Fruit fly (Drosophila melanogaster) whole organism, embryonic: ENCODE measurements around the gene RhoGAP93B.

Experiments
- Abd-B ChIP-seq: fragments of 200-800 bp; sonication (Bioruptor generic); optimal IDR thresholded peaks from 2 replicates; lab custom pipeline; 2018; ENCODE audit warnings: missing biosample characterization, mild to moderate bottlenecking, missing genetic modification characterization, moderate library complexity
- Ada2b ChIP-seq: fragments of 200-800 bp; sonication (Bioruptor generic); IDR thresholded peaks from 2 replicates; pipeline ENCODE4 v1.3.6; 2022; ENCODE audit warnings: missing biosample characterization, missing genetic modification characterization
- Asciz ChIP-seq: fragments of 200-800 bp; sonication (Bioruptor generic); optimal IDR thresholded peaks from 2 replicates; lab custom pipeline; 2017; ENCODE audit warnings: missing biosample characterization, mild to moderate bottlenecking, missing genetic modification characterization, missing genetic modification reagents
- Atf6 ChIP-seq: fragments of 200-800 bp; sonication (Bioruptor generic); IDR thresholded peaks from 2 replicates; pipeline ENCODE4 v1.3.6; 2022; ENCODE audit warnings: missing biosample characterization, missing genetic modification characterization
- B-H1 ChIP-seq: fragments of 200-800 bp; sonication (Bioruptor generic); IDR thresholded peaks from 3 replicates; pipeline ENCODE4 v1.3.6; 2022; ENCODE audit warnings: missing biosample characterization, missing genetic modification characterization
- C15 ChIP-seq: fragments of 200-800 bp; sonication (Bioruptor generic); IDR thresholded peaks from 3 replicates; pipeline ENCODE4 v1.3.6; 2022; ENCODE audit warnings: missing biosample characterization, missing genetic modification characterization
- CG10959 ChIP-seq: fragments of 200-800 bp; sonication (Bioruptor generic); IDR thresholded peaks from 2 replicates; pipeline ENCODE4 v1.3.6; 2022; ENCODE audit warnings: missing biosample characterization, missing genetic modification characterization
- CG11247 ChIP-seq: fragments of 200-800 bp; sonication (Bioruptor generic); IDR thresholded peaks from 2 replicates; pipeline ENCODE4 v1.3.6; 2022; ENCODE audit warnings: missing biosample characterization, missing genetic modification characterization
- CG11504 ChIP-seq: fragments of 200-800 bp; sonication (Bioruptor generic); optimal IDR thresholded peaks from 3 replicates; lab custom pipeline; 2019; ENCODE audit warnings: missing biosample characterization, mild to moderate bottlenecking, missing genetic modification characterization, moderate library complexity
- CG11560 ChIP-seq: fragments of 200-800 bp; sonication (Bioruptor generic); IDR thresholded peaks from 3 replicates; pipeline ENCODE4 v1.3.6; 2022; ENCODE audit warnings: missing biosample characterization, missing genetic modification characterization
- CG12942 ChIP-seq: fragments of 200-800 bp; sonication (Bioruptor generic); optimal IDR thresholded peaks from 3 replicates; lab custom pipeline; 2016; ENCODE audit warnings: missing biosample characterization, missing genetic modification characterization
- CG13296 ChIP-seq: fragments of 200-800 bp; sonication (Bioruptor generic); optimal IDR thresholded peaks from 3 replicates; lab custom pipeline; 2018; ENCODE audit warnings: missing biosample characterization, mild to moderate bottlenecking, missing genetic modification characterization
- CG13624 ChIP-seq: fragments of 200-800 bp; sonication (Bioruptor generic); optimal IDR thresholded peaks from 2 replicates; lab custom pipeline; 2016; ENCODE audit warnings: missing biosample characterization, missing genetic modification characterization
- CG14441 ChIP-seq: fragments of 200-800 bp; sonication (Bioruptor generic); IDR thresholded peaks from 2 replicates; pipeline ENCODE4 v1.3.6; 2022; ENCODE audit warnings: missing biosample characterization, missing genetic modification characterization
- CG14860 ChIP-seq: fragments of 200-800 bp; sonication (Bioruptor generic); IDR thresholded peaks from 3 replicates; pipeline ENCODE4 v1.3.6; 2022; ENCODE audit warnings: missing biosample characterization, missing genetic modification characterization; ENCODE audit not compliant: partially characterized antibody
- CG15073 ChIP-seq: fragments of 200-800 bp; sonication (Bioruptor generic); optimal IDR thresholded peaks from 2 replicates; lab custom pipeline; 2016; ENCODE audit warnings: missing biosample characterization, missing genetic modification characterization
- CG16779 ChIP-seq: fragments of 200-800 bp; sonication (Bioruptor generic); IDR thresholded peaks from 2 replicates; pipeline ENCODE4 v1.3.6; 2022; ENCODE audit warnings: missing biosample characterization, missing genetic modification characterization
- CG1792 ChIP-seq: fragments of 200-800 bp; sonication (Bioruptor generic); optimal IDR thresholded peaks from 2 replicates; lab custom pipeline; 2016; ENCODE audit warnings: missing biosample characterization, missing genetic modification characterization
- CG18619 ChIP-seq: fragments of 200-800 bp; sonication (Bioruptor generic); optimal IDR thresholded peaks from 3 replicates; lab custom pipeline; 2017; ENCODE audit warnings: missing biosample characterization, mild to moderate bottlenecking, missing genetic modification characterization
- CG2712 ChIP-seq: fragments of 200-800 bp; optimal IDR thresholded peaks from 3 replicates; lab custom pipeline; 2019; ENCODE audit warnings: missing biosample characterization, mild to moderate bottlenecking, missing genetic modification characterization, moderate library complexity
- CG30020 ChIP-seq: fragments of 200-800 bp; optimal IDR thresholded peaks from 2 replicates; lab custom pipeline; 2019; ENCODE audit warnings: missing biosample characterization, mild to moderate bottlenecking, missing genetic modification characterization, moderate library complexity
- CG33557 ChIP-seq: fragments of 200-800 bp; sonication (Bioruptor generic); optimal IDR thresholded peaks from 2 replicates; lab custom pipeline; 2019; ENCODE audit warnings: missing biosample characterization, mild to moderate bottlenecking, missing genetic modification characterization, moderate library complexity
- CG34376 ChIP-seq: fragments of 200-800 bp; sonication (Bioruptor generic); optimal IDR thresholded peaks from 2 replicates; lab custom pipeline; 2018; ENCODE audit warnings: missing biosample characterization, mild to moderate bottlenecking, missing genetic modification characterization
- CG5245 ChIP-seq: fragments of 200-800 bp; sonication (Bioruptor generic); optimal IDR thresholded peaks from 3 replicates; lab custom pipeline; 2016; ENCODE audit warnings: missing biosample characterization, missing genetic modification characterization
- CG7963 ChIP-seq: fragments of 200-800 bp; sonication (Bioruptor generic); IDR thresholded peaks from 3 replicates; pipeline ENCODE4 v1.3.6; 2022; ENCODE audit warnings: missing biosample characterization, missing genetic modification characterization; ENCODE audit not compliant: partially characterized antibody
- CG8944 ChIP-seq: fragments of 200-800 bp; sonication (Bioruptor generic); optimal IDR thresholded peaks from 3 replicates; lab custom pipeline; 2016; ENCODE audit warnings: missing biosample characterization, missing genetic modification characterization
- Dad ChIP-seq: fragments of 200-800 bp; sonication (Bioruptor generic); optimal IDR thresholded peaks from 3 replicates; lab custom pipeline; 2016; ENCODE audit warnings: missing biosample characterization, missing genetic modification characterization
- Dek ChIP-seq: fragments of 200-800 bp; sonication (Bioruptor generic); optimal IDR thresholded peaks from 3 replicates; lab custom pipeline; 2019; ENCODE audit warnings: missing biosample characterization, mild to moderate bottlenecking, missing genetic modification characterization, moderate library complexity
- Ets97D ChIP-seq: fragments of 200-800 bp; sonication (Bioruptor generic); optimal IDR thresholded peaks from 3 replicates; lab custom pipeline; 2016; ENCODE audit warnings: missing biosample characterization, missing genetic modification characterization
- Gsc ChIP-seq: fragments of 200-800 bp; sonication (Bioruptor generic); IDR thresholded peaks from 2 replicates; pipeline ENCODE4 v1.3.6; 2022; ENCODE audit warnings: missing biosample characterization, missing genetic modification characterization
- Gug ChIP-seq: fragments of 200-800 bp; sonication (Bioruptor generic); IDR thresholded peaks from 4 replicates; pipeline ENCODE4 v1.3.6; 2022; ENCODE audit warnings: missing biosample characterization, missing genetic modification characterization
- HLH54F ChIP-seq: fragments of 200-800 bp; sonication (Bioruptor generic); optimal IDR thresholded peaks from 3 replicates; lab custom pipeline; 2016; ENCODE audit warnings: missing biosample characterization, missing genetic modification characterization
- Meics ChIP-seq: fragments of 200-800 bp; sonication (Bioruptor generic); optimal IDR thresholded peaks from 2 replicates; lab custom pipeline; 2017; ENCODE audit warnings: missing biosample characterization, mild to moderate bottlenecking, missing genetic modification characterization
- Mes4 ChIP-seq: fragments of 200-800 bp; sonication (Bioruptor generic); optimal IDR thresholded peaks from 2 replicates; lab custom pipeline; 2016; ENCODE audit warnings: missing biosample characterization, missing genetic modification characterization
- Sin3A ChIP-seq: fragments of >200 bp; optimal IDR thresholded peaks from 2 replicates; lab custom pipeline; 2018
- Usf ChIP-seq: fragments of 200-800 bp; sonication (Bioruptor generic); optimal IDR thresholded peaks from 2 replicates; lab custom pipeline; 2017; ENCODE audit warnings: missing genotype, missing biosample characterization, missing genetic modification characterization
- YL-1 ChIP-seq: fragments of 200-800 bp; sonication (Bioruptor generic); optimal IDR thresholded peaks from 3 replicates; lab custom pipeline; 2017; ENCODE audit warnings: missing biosample characterization, mild to moderate bottlenecking, missing genetic modification characterization
- ase ChIP-seq: fragments of 200-800 bp; sonication (Bioruptor generic); IDR thresholded peaks from 3 replicates; pipeline ENCODE4 v1.3.6; 2022; ENCODE audit warnings: missing biosample characterization, missing genetic modification characterization
- bcd ChIP-seq: fragments of 200-800 bp; sonication (Bioruptor generic); optimal IDR thresholded peaks from 2 replicates; lab custom pipeline; 2017; ENCODE audit warnings: missing biosample characterization, mild to moderate bottlenecking, missing genetic modification characterization
- dan ChIP-seq: fragments of 200-800 bp; sonication (Bioruptor generic); IDR thresholded peaks from 2 replicates; pipeline ENCODE4 v1.3.6; 2022; ENCODE audit warnings: missing biosample characterization, missing genetic modification characterization
- dm ChIP-seq: fragments of 200-800 bp; sonication (Bioruptor generic); optimal IDR thresholded peaks from 3 replicates; lab custom pipeline; 2016; ENCODE audit warnings: missing biosample characterization, missing genetic modification characterization
- ems ChIP-seq: fragments of 200-800 bp; sonication (Bioruptor generic); optimal IDR thresholded peaks from 3 replicates; lab custom pipeline; 2016; ENCODE audit warnings: missing biosample characterization, missing genetic modification characterization
- eve ChIP-seq, 2 experiments: fragments of >200 bp; optimal IDR thresholded peaks; 2 replicates each; lab custom pipeline; 2017; ENCODE audit warnings: missing biosample characterization in 2 of 2, missing genetic modification characterization in 2 of 2
- fd102C ChIP-seq: fragments of 200-800 bp; sonication (Bioruptor generic); optimal IDR thresholded peaks from 2 replicates; lab custom pipeline; 2018; ENCODE audit warnings: missing biosample characterization, mild to moderate bottlenecking, missing genetic modification characterization, moderate library complexity
- gce ChIP-seq: fragments of 200-800 bp; sonication (Bioruptor generic); IDR thresholded peaks from 3 replicates; pipeline ENCODE4 v1.3.6; 2022; ENCODE audit warnings: missing biosample characterization, missing genetic modification characterization
- gcm ChIP-seq: fragments of 200-800 bp; sonication (Bioruptor generic); optimal IDR thresholded peaks from 2 replicates; lab custom pipeline; 2019; ENCODE audit warnings: missing biosample characterization, mild to moderate bottlenecking, missing genetic modification characterization, moderate library complexity
- hbn ChIP-seq: fragments of 200-800 bp; sonication (Bioruptor generic); IDR thresholded peaks from 2 replicates; pipeline ENCODE4 v1.3.6; 2022; ENCODE audit warnings: missing biosample characterization, missing genetic modification characterization; ENCODE audit not compliant: partially characterized antibody
- jigr1 ChIP-seq: fragments of 200-800 bp; sonication (Bioruptor generic); IDR thresholded peaks from 3 replicates; pipeline ENCODE4 v1.3.6; 2022; ENCODE audit warnings: missing biosample characterization, missing genetic modification characterization
- org-1 ChIP-seq: fragments of 200-800 bp; sonication (Bioruptor generic); optimal IDR thresholded peaks from 2 replicates; lab custom pipeline; 2017; ENCODE audit warnings: missing biosample characterization, missing genetic modification characterization
- shn ChIP-seq: fragments of 200-800 bp; sonication (Bioruptor generic); optimal IDR thresholded peaks from 3 replicates; lab custom pipeline; 2016; ENCODE audit warnings: missing biosample characterization, missing genetic modification characterization
- slp2 ChIP-seq: fragments of 200-800 bp; sonication (Bioruptor generic); optimal IDR thresholded peaks from 2 replicates; lab custom pipeline; 2016; ENCODE audit warnings: missing biosample characterization, missing genetic modification characterization
- trh ChIP-seq: fragments of 200-800 bp; sonication (Bioruptor generic); optimal IDR thresholded peaks from 2 replicates; lab custom pipeline; 2016; ENCODE audit warnings: missing biosample characterization, missing genetic modification characterization
- vvl ChIP-seq: fragments of 200-800 bp; sonication (Bioruptor generic); IDR thresholded peaks from 2 replicates; pipeline ENCODE4 v1.3.6; 2022; ENCODE audit warnings: missing biosample characterization, missing genetic modification characterization

The RhoGAP93B gene

dm6 chr3R:21140458-21140857 lies 42.8 kb upstream of the RhoGAP93B start, which contains the start of gene SNF4Agamma (continued):
- peak; percentile 42 for TF ChIP-seq Sin3A (lab: Kevin White, UChicago)
- no peak for TF ChIP-seq B-H1 (GFP tag; lab: Robert Waterston, UW)
- TF ChIP-seq Abd-B (GFP tag; lab: Kevin White, UChicago), result peak; percentile 70
- TF ChIP-seq CG14441 (GFP tag; lab: Robert Waterston, UW), result no peak
- TF ChIP-seq CG5245 (GFP tag; lab: Kevin White, UChicago), result no peak
- TF ChIP-seq Mes4, result peak; percentile 0
- no peak for TF ChIP-seq org-1 (GFP tag; lab: Kevin White, UChicago)
- TF ChIP-seq hbn (GFP tag; lab: Robert Waterston, UW), result peak; percentile 63
- no peak for TF ChIP-seq CG34376 (GFP tag; lab: Kevin White, UChicago)
- no peak for TF ChIP-seq CG7963 (GFP tag; lab: Robert Waterston, UW)
- peak; percentile 32 for TF ChIP-seq Dek (tag; lab: Kevin White, UChicago)
- peak; percentile 44; the same call in 2 of the 3 replicates for TF ChIP-seq CG14860 (GFP tag; lab: Robert Waterston, UW)
- peak; percentile 11 for TF ChIP-seq HLH54F (GFP tag; lab: Kevin White, UChicago)
- TF ChIP-seq CG16779 (GFP tag; lab: Robert Waterston, UW), result no peak
- no peak for TF ChIP-seq dan (GFP tag; lab: Robert Waterston, UW)
- no peak for TF ChIP-seq CG11504 (tag; lab: Kevin White, UChicago)
- TF ChIP-seq CG8944 (GFP tag; lab: Kevin White, UChicago), result no peak
- no peak for TF ChIP-seq slp2
- no peak for TF ChIP-seq gce (GFP tag; lab: Robert Waterston, UW)
- TF ChIP-seq CG1792 (GFP tag; lab: Kevin White, UChicago), result no peak
- TF ChIP-seq CG13624, result no peak
- TF ChIP-seq dm (GFP tag; lab: Kevin White, UChicago), result no peak
- no peak for TF ChIP-seq shn (GFP tag; lab: Kevin White, UChicago)
- no peak for TF ChIP-seq bcd (GFP tag; lab: Kevin White, UChicago)
- no peak for TF ChIP-seq CG12942 (GFP tag; lab: Kevin White, UChicago)
- TF ChIP-seq C15 (GFP tag; lab: Robert Waterston, UW), result no peak
- TF ChIP-seq CG10959 (GFP tag; lab: Robert Waterston, UW), result no peak
- TF ChIP-seq Meics, result no peak
- no peak for TF ChIP-seq Ada2b
- TF ChIP-seq trh, result no peak
- TF ChIP-seq CG18619 (GFP tag; lab: Kevin White, UChicago), result no peak
- peak; percentile 41; the same call in 1 of the 2 replicates for TF ChIP-seq Atf6
- TF ChIP-seq CG2712 (tag; lab: Kevin White, UChicago), result peak; percentile 63
- no peak for TF ChIP-seq Asciz (GFP tag; lab: Kevin White, UChicago)
- TF ChIP-seq CG30020 (tag; lab: Kevin White, UChicago), result peak; percentile 16
- no peak for TF ChIP-seq ase
- TF ChIP-seq Gsc, result no peak
- TF ChIP-seq Ets97D (GFP tag; lab: Kevin White, UChicago), result peak; percentile 54
- no peak for TF ChIP-seq gcm (GFP tag; lab: Kevin White, UChicago)
- no peak for TF ChIP-seq CG15073 (GFP tag; lab: Kevin White, UChicago)
- TF ChIP-seq CG11247 (GFP tag; lab: Robert Waterston, UW), result no peak
- 0 out of 2 replicates have a peak, but pooled peaks have one; percentile 37 for TF ChIP-seq vvl (GFP tag; lab: Robert Waterston, UW)
- TF ChIP-seq jigr1 (GFP tag; lab: Robert Waterston, UW), result no peak
- no peak for TF ChIP-seq CG33557 (GFP tag; lab: Kevin White, UChicago)
- no peak for TF ChIP-seq Usf
- no peak for TF ChIP-seq CG13296 (GFP tag; lab: Kevin White, UChicago)
- TF ChIP-seq CG11560 (tag; lab: Robert Waterston, UW), result no peak
- no peak for TF ChIP-seq YL-1
- TF ChIP-seq Gug (GFP tag; lab: Robert Waterston, UW), result no peak; the same call in 3 of the 4 replicates
- no peak for TF ChIP-seq eve (GFP tag; optimal IDR thresholded peaks at IDR 0.05; lab: Kevin White, UChicago)
- TF ChIP-seq fd102C (GFP tag; lab: Kevin White, UChicago), result no peak
- peak; percentile 17 for TF ChIP-seq ems (GFP tag; lab: Kevin White, UChicago)
- no peak for TF ChIP-seq Dad (GFP tag; lab: Kevin White, UChicago)
